Worm (Caenorhabditis elegans) whole organism, L4 larva: Measurements from ENCODE around the gene sdc-3.
A peak's percentile ranks its signal among the peaks of the same experiment; 100 is the strongest.

Source experiments
- F10B5.3 ChIP-seq: sonication (generic microtip); optimal IDR thresholded peaks from 2 replicates; lab custom pipeline; 2016; ENCODE audit warnings: mild to moderate bottlenecking, missing genetic modification characterization, missing compliant biosample characterization
- F49E8.2 ChIP-seq: sonication (generic microtip); optimal IDR thresholded peaks from 2 replicates; lab custom pipeline; 2016; ENCODE audit warnings: missing compliant biosample characterization, mild to moderate bottlenecking, missing genetic modification characterization, borderline replicate concordance
- R02D3.7 ChIP-seq: fragments of 150-350 bp; sonication (generic microtip); optimal IDR thresholded peaks from 3 replicates; lab custom pipeline; 2014; ENCODE audit warnings: missing biosample characterization, missing genetic modification characterization
- T20F7.1 ChIP-seq: fragments of 200-800 bp; sonication (Bioruptor generic); optimal IDR thresholded peaks from 2 replicates; lab custom pipeline; 2018; ENCODE audit warnings: mild to moderate bottlenecking, missing genetic modification characterization, missing compliant biosample characterization
- Y5F2A.4 ChIP-seq: fragments of 200-800 bp; sonication (Bioruptor generic); optimal IDR thresholded peaks from 2 replicates; lab custom pipeline; 2018; ENCODE audit warnings: mild to moderate bottlenecking, missing genetic modification characterization, missing compliant biosample characterization
- Y75B8A.6 ChIP-seq: fragments of 200-800 bp; sonication (Bioruptor generic); IDR thresholded peaks from 2 replicates; pipeline ENCODE4 v1.3.6; 2022; ENCODE audit warnings: missing genetic modification reagents, missing genetic modification characterization, missing compliant biosample characterization
- ZK337.2 ChIP-seq: fragments of 200-800 bp; sonication (Bioruptor generic); IDR thresholded peaks from 2 replicates; pipeline ENCODE4 v1.3.6; 2022; ENCODE audit warnings: missing genetic modification reagents, missing genetic modification characterization, missing compliant biosample characterization
- ZK546.5 ChIP-seq, 2 experiments: sonication (generic microtip); optimal IDR thresholded peaks; 2 replicates each; lab custom pipeline; 2017; ENCODE audit warnings: missing biosample characterization in 2 of 2, missing genetic modification characterization in 2 of 2
- aha-1 ChIP-seq: fragments of 150-350 bp; peaks from one replicate; lab custom pipeline; 2014; ENCODE audit warnings: missing biosample characterization, missing genetic modification characterization
- attf-4 ChIP-seq: sonication (generic microtip); optimal IDR thresholded peaks from 3 replicates; lab custom pipeline; 2017; ENCODE audit warnings: missing biosample characterization, missing genetic modification characterization
- ceh-28 ChIP-seq: fragments of 150-350 bp; optimal IDR thresholded peaks from 2 replicates; lab custom pipeline; 2014; ENCODE audit warnings: missing biosample characterization, missing genetic modification reagents, missing genetic modification characterization
- ceh-62 ChIP-seq: sonication (generic microtip); optimal IDR thresholded peaks from 2 replicates; lab custom pipeline; 2017; ENCODE audit warnings: missing biosample characterization, missing genetic modification characterization
- cey-2 ChIP-seq: sonication (generic microtip); optimal IDR thresholded peaks from 3 replicates; lab custom pipeline; 2017; ENCODE audit warnings: missing genetic modification characterization, mild to moderate bottlenecking, missing compliant biosample characterization, antibody characterized with exemption, borderline replicate concordance; ENCODE audit not compliant: insufficient read depth
- daf-16 ChIP-seq, 3 experiments: sonication (generic microtip); optimal IDR thresholded peaks; 2 replicates each; lab custom pipeline; 2016 to 2017; ENCODE audit warnings: missing genetic modification characterization in 3 of 3, missing genetic modification reagents in 3 of 3, mild to moderate bottlenecking in 2 of 3, missing compliant biosample characterization in 2 of 3, missing biosample characterization in 1 of 3, moderate library complexity in 1 of 3
- dmd-8 ChIP-seq: fragments of 200-800 bp; sonication (Bioruptor generic); IDR thresholded peaks from 2 replicates; pipeline ENCODE4 v1.3.6; 2022; ENCODE audit warnings: missing genetic modification characterization, missing compliant biosample characterization
- egl-43 ChIP-seq: fragments of 200-800 bp; sonication (Bioruptor generic); IDR thresholded peaks from 2 replicates; pipeline ENCODE4 v1.3.6; 2022; ENCODE audit warnings: missing genetic modification reagents, missing genetic modification characterization, missing compliant biosample characterization
- gei-8 ChIP-seq: fragments of 200-800 bp; sonication (Bioruptor generic); optimal IDR thresholded peaks from 2 replicates; lab custom pipeline; 2018; ENCODE audit warnings: mild to moderate bottlenecking, missing genetic modification characterization, missing compliant biosample characterization
- hlh-30 ChIP-seq: sonication (generic microtip); optimal IDR thresholded peaks from 2 replicates; lab custom pipeline; 2017; ENCODE audit warnings: antibody characterized with exemption, mild to moderate bottlenecking, missing genetic modification characterization, missing compliant biosample characterization; ENCODE audit not compliant: insufficient read depth
- jun-1 ChIP-seq: fragments of 150-350 bp; optimal IDR thresholded peaks from 2 replicates; lab custom pipeline; 2014; ENCODE audit warnings: missing biosample characterization, missing genetic modification reagents, missing genetic modification characterization
- lin-38 ChIP-seq: fragments of 200-800 bp; sonication (Bioruptor generic); IDR thresholded peaks from 2 replicates; pipeline ENCODE4 v1.3.6; 2022; ENCODE audit warnings: missing genetic modification reagents, missing genetic modification characterization, missing compliant biosample characterization
- lsy-2 ChIP-seq, 2 experiments: fragments of 150-350 bp in 1 of 2; sonication (generic microtip) in 1 of 2; optimal IDR thresholded peaks; 2 replicates each; lab custom pipeline; 2014 to 2017; ENCODE audit warnings: missing biosample characterization in 2 of 2, missing genetic modification characterization in 2 of 2
- nhr-11 ChIP-seq: fragments of 150-350 bp; optimal IDR thresholded peaks from 2 replicates; lab custom pipeline; 2014; ENCODE audit warnings: missing biosample characterization, missing genetic modification characterization
- nhr-28 ChIP-seq: fragments of 150-350 bp; optimal IDR thresholded peaks from 2 replicates; lab custom pipeline; 2014; ENCODE audit warnings: missing biosample characterization, missing genetic modification characterization
- nhr-42 ChIP-seq: fragments of 200-800 bp; sonication (Bioruptor generic); IDR thresholded peaks from 2 replicates; pipeline ENCODE4 v1.3.6; 2022; ENCODE audit warnings: missing genetic modification characterization, missing compliant biosample characterization
- nhr-48 ChIP-seq: sonication (generic microtip); optimal IDR thresholded peaks from 2 replicates; lab custom pipeline; 2016; ENCODE audit warnings: mild to moderate bottlenecking, missing genetic modification characterization, missing compliant biosample characterization
- nhr-77 ChIP-seq: fragments of 150-350 bp; optimal IDR thresholded peaks from 2 replicates; lab custom pipeline; 2014; ENCODE audit warnings: missing biosample characterization, missing genetic modification characterization
- pqm-1 ChIP-seq: sonication (generic microtip); optimal IDR thresholded peaks from 2 replicates; lab custom pipeline; 2017; ENCODE audit warnings: missing biosample characterization, missing genetic modification characterization
- saeg-2 ChIP-seq: fragments of 200-800 bp; sonication (Bioruptor generic); IDR thresholded peaks from 2 replicates; pipeline ENCODE4 v1.3.6; 2022; ENCODE audit warnings: missing genetic modification reagents, missing genetic modification characterization, missing compliant biosample characterization
- sdz-12 ChIP-seq: fragments of 200-800 bp; sonication (Bioruptor generic); optimal IDR thresholded peaks from 2 replicates; lab custom pipeline; 2018; ENCODE audit warnings: mild to moderate bottlenecking, missing genetic modification characterization, missing compliant biosample characterization
- skn-1 ChIP-seq: fragments of 150-350 bp; optimal IDR thresholded peaks from 2 replicates; lab custom pipeline; 2014; ENCODE audit warnings: missing biosample characterization, missing genetic modification characterization
- snpc-1.2 ChIP-seq: fragments of 200-800 bp; sonication (Bioruptor generic); IDR thresholded peaks from 2 replicates; pipeline ENCODE4 v1.3.6; 2022; ENCODE audit warnings: missing genetic modification reagents, missing genetic modification characterization, missing compliant biosample characterization
- spr-1 ChIP-seq: sonication (generic microtip); optimal IDR thresholded peaks from 2 replicates; lab custom pipeline; 2016; ENCODE audit warnings: mild to moderate bottlenecking, missing genetic modification characterization, missing compliant biosample characterization
- unc-62 ChIP-seq, 3 experiments: fragments of 150-350 bp in 1 of 3; sonication (generic microtip); optimal IDR thresholded peaks in 2 of 3; peaks in 1 of 3; 1 replicate in 1 of 3; 2 replicates in 2 of 3; lab custom pipeline; 2014 to 2017; ENCODE audit warnings: missing biosample characterization in 3 of 3, missing genetic modification characterization in 3 of 3, missing genetic modification reagents in 3 of 3, missing genotype in 1 of 3
- zfp-2 ChIP-seq: sonication (generic microtip); optimal IDR thresholded peaks from 2 replicates; lab custom pipeline; 2016; ENCODE audit warnings: mild to moderate bottlenecking, missing genetic modification characterization, missing compliant biosample characterization
- zip-2 ChIP-seq: fragments of 150-350 bp; optimal IDR thresholded peaks from 2 replicates; lab custom pipeline; 2014; ENCODE audit warnings: missing biosample characterization, missing genetic modification characterization
- ztf-11 ChIP-seq: fragments of 150-350 bp; optimal IDR thresholded peaks from 2 replicates; lab custom pipeline; 2014; ENCODE audit warnings: missing biosample characterization, missing genetic modification characterization
- ztf-7 ChIP-seq: fragments of 150-350 bp; optimal IDR thresholded peaks from 2 replicates; lab custom pipeline; 2014; ENCODE audit warnings: missing biosample characterization, missing genetic modification characterization

The sdc-3 gene

DNA sequence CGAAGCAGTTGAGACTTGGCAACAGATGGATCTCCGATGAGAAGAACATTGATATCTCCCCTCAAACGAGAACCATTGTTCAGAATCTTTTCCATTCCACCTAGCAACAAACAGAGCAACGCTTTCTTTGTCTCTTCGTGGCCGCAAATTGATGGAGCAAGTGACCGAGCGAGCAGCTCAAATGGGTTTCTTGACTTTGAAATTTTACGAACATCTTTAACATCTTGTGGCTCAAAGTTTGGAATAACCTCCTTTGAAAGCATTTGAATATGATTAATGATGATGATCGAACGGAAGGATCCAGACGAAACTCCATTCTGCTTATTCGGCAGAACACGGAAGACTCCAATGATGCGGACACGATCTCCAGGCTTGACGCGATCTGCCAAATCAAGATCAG, 10.4 kb upstream of the sdc-3 start:
- peak in 1 of 2 experiments; percentile 98 for TF ChIP-seq unc-62 (GFP tag; optimal IDR thresholded peaks at IDR 0.05 in 1 of 2; lab: Kevin White, UChicago)
- no peak for TF ChIP-seq unc-62 (tag; optimal IDR thresholded peaks at IDR 0.05; lab: Kevin White, UChicago)
- no peak for TF ChIP-seq lin-38

ce11 chrV:15057724-15058123, 9.7 kb upstream of the sdc-3 start:
- TF ChIP-seq saeg-2 (GFP tag; lab: Robert Waterston, UW) (no peak), T20F7.1 (GFP tag; lab: Kevin White, UChicago) (no peak), aha-1 (peak; percentile 92)

DNA sequence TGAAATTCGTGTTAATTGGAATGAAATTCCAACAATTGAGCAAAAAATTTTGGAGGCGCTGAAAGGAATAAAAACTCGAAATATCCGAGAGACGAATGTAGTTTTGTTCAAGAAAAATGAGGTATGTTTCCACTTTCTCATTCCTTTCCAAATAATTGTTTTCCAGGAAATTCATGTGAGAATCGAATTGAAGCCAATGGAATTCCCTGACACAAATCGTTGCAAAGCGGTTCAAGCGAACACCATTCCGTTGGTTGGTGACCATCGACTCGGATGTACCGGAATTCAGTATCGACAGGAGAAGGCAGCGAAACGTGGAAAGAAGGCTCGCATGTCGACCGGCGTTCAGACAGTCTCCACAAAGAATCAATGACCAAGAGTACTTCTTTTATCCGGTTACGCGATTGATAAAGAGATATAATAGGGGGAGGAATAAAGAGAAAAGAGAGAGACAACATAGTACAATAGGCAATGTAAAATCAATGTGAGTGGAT, 8.4 kb upstream of the sdc-3 start:
- no peak for TF ChIP-seq attf-4 (tag; lab: Kevin White, UChicago)
- 0 out of 2 replicates have a peak, but pooled peaks have one; percentile 24 for TF ChIP-seq egl-43 (GFP tag; lab: Robert Waterston, UW)
- TF ChIP-seq ZK337.2 (GFP tag; lab: Robert Waterston, UW): no peak
- TF ChIP-seq nhr-42 (GFP tag; lab: Robert Waterston, UW): no peak
- no peak for TF ChIP-seq T20F7.1 (GFP tag; lab: Kevin White, UChicago)
- TF ChIP-seq ceh-28 (tag; lab: Kevin White, UChicago): no peak
- no peak for TF ChIP-seq aha-1
- TF ChIP-seq nhr-11 (tag; lab: Kevin White, UChicago): no peak
- TF ChIP-seq, all 104 proteins: peak for 1

- TF ChIP-seq Y75B8A.6 (GFP tag; lab: Robert Waterston, UW): no peak
- no peak for TF ChIP-seq nhr-77 (tag; lab: Kevin White, UChicago)
- peak; percentile 49 for TF ChIP-seq aha-1
- no peak for TF ChIP-seq ztf-7
- TF ChIP-seq, all 104 proteins: peak for 1
Measured at ce11 chrV:15055873-15056272, 7.9 kb upstream of the sdc-3 start, which contains the start of gene C25D7.16. TSS of gene C25D7.16 (plus strand) at chrV:15056173.

ce11 chrV:15054733-15055132, 6.7 kb upstream of the sdc-3 start:
- no peak for TF ChIP-seq snpc-1.2 (GFP tag; lab: Robert Waterston, UW)
- TF ChIP-seq hlh-30 (tag; lab: Kevin White, UChicago): no peak
- TF ChIP-seq gei-8 (GFP tag; lab: Kevin White, UChicago): no peak
- TF ChIP-seq Y75B8A.6 (GFP tag; lab: Robert Waterston, UW): no peak
- TF ChIP-seq aha-1: peak; percentile 91
- TF ChIP-seq ztf-11 (tag; lab: Kevin White, UChicago): no peak
- TF ChIP-seq ZK546.5 (tag; optimal IDR thresholded peaks at IDR 0.05; lab: Kevin White, UChicago): no peak
- no peak for TF ChIP-seq lsy-2 (tag; optimal IDR thresholded peaks at IDR 0.05; lab: Kevin White, UChicago)
- TF ChIP-seq F10B5.3 (tag; lab: Kevin White, UChicago): no peak

DNA sequence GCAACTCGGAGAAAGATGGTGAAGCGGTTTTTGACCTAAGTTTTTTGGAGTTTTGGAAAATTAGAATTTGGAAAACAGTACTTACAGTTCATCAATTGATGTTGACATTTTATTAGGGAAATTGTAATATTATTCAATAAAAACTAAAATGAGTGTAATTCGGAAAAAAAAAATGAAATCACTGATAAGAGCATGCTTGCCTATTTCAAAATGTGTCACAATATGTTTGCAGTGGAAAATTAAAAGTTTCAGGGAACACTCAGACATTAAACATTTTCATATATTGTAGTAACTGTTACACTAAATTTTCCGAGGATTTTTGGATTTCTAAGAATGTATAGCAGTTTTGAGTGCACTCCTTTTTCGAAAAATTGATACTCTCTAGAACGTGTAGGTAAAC, 4.4 kb upstream of the sdc-3 start, which contains the start of the genes fbxa-82 and C25D7.5:
Gene fbxa-82 (minus strand): TSS at position 163 of the 400 bp plus-strand sequence.
Gene C25D7.5 (plus strand): TSS at position 283 of the 400 bp plus-strand sequence.
- TF ChIP-seq pqm-1 (tag; lab: Kevin White, UChicago) (peak; percentile 24), jun-1 (tag; lab: Kevin White, UChicago) (no peak), nhr-48 (tag; lab: Kevin White, UChicago) (no peak), Y5F2A.4 (no peak), R02D3.7 (tag; lab: Kevin White, UChicago) (no peak), saeg-2 (GFP tag; lab: Robert Waterston, UW) (no peak), nhr-28 (tag; lab: Kevin White, UChicago) (peak; percentile 43), ceh-62 (no peak), zfp-2 (tag; lab: Kevin White, UChicago) (no peak), ztf-7 (peak; percentile 62), sdz-12 (no peak), cey-2 (tag; lab: Kevin White, UChicago) (no peak), dmd-8 (no peak), nhr-77 (tag; lab: Kevin White, UChicago) (peak; percentile 57), zip-2 (tag; lab: Kevin White, UChicago) (peak; percentile 82), spr-1 (no peak), skn-1 (tag; lab: Kevin White, UChicago) (no peak), F10B5.3 (tag; lab: Kevin White, UChicago) (no peak), F49E8.2 (tag; lab: Kevin White, UChicago) (no peak), daf-16 (GFP tag; optimal IDR thresholded peaks at IDR 0.05; lab: Kevin White, UChicago) (no peak), daf-16 (tag; optimal IDR thresholded peaks at IDR 0.05; lab: Kevin White, UChicago) (peak; percentile 59)
